Fruit fly (Drosophila melanogaster) whole organism, embryonic: ENCODE results near the gene brat.
A peak's percentile ranks its signal among the peaks of the same experiment; 100 is the strongest.

Source experiments
- Blimp-1 ChIP-seq: fragments of 200-800 bp; sonication (Bioruptor generic); optimal IDR thresholded peaks from 3 replicates; lab custom pipeline; 2018; ENCODE audit warnings: missing biosample characterization, missing genetic modification characterization, mild to moderate bottlenecking, moderate library complexity, missing genetic modification reagents
- CG10274 ChIP-seq: fragments of 200-800 bp; sonication (Bioruptor generic); optimal IDR thresholded peaks from 3 replicates; lab custom pipeline; 2017; ENCODE audit warnings: missing biosample characterization, mild to moderate bottlenecking, missing genetic modification characterization
- CG10431 ChIP-seq: fragments of 200-800 bp; sonication (Bioruptor generic); optimal IDR thresholded peaks from 3 replicates; lab custom pipeline; 2018; ENCODE audit warnings: missing biosample characterization, mild to moderate bottlenecking, missing genetic modification characterization
- CG11085 ChIP-seq: fragments of 200-800 bp; sonication (Bioruptor generic); IDR thresholded peaks from 2 replicates; pipeline ENCODE4 v1.3.6; 2022; ENCODE audit warnings: missing biosample characterization, missing genetic modification characterization
- CG11247 ChIP-seq: fragments of 200-800 bp; sonication (Bioruptor generic); IDR thresholded peaks from 2 replicates; pipeline ENCODE4 v1.3.6; 2022; ENCODE audit warnings: missing biosample characterization, missing genetic modification characterization
- CG12769 ChIP-seq: fragments of 200-800 bp; sonication (Bioruptor generic); optimal IDR thresholded peaks from 2 replicates; lab custom pipeline; 2019; ENCODE audit warnings: missing biosample characterization, mild to moderate bottlenecking, missing genetic modification characterization, moderate library complexity
- CG13894 ChIP-seq: fragments of 200-800 bp; sonication (Bioruptor generic); optimal IDR thresholded peaks from 3 replicates; lab custom pipeline; 2018; ENCODE audit warnings: missing biosample characterization, mild to moderate bottlenecking, missing genetic modification characterization, moderate library complexity
- CG15011 ChIP-seq: fragments of 200-800 bp; sonication (Bioruptor generic); optimal IDR thresholded peaks from 3 replicates; lab custom pipeline; 2018; ENCODE audit warnings: missing biosample characterization, mild to moderate bottlenecking, missing genetic modification characterization
- CG17359 ChIP-seq: fragments of 200-800 bp; sonication (Bioruptor generic); optimal IDR thresholded peaks from 3 replicates; lab custom pipeline; 2018; ENCODE audit warnings: missing biosample characterization, mild to moderate bottlenecking, missing genetic modification characterization, moderate library complexity
- CG17361 ChIP-seq: fragments of 200-800 bp; sonication (Bioruptor generic); IDR thresholded peaks from 3 replicates; pipeline ENCODE4 v1.3.6; 2022; ENCODE audit warnings: missing biosample characterization, missing genetic modification characterization
- CG18262 ChIP-seq: fragments of 200-800 bp; optimal IDR thresholded peaks from 3 replicates; lab custom pipeline; 2019; ENCODE audit warnings: missing biosample characterization, mild to moderate bottlenecking, missing genetic modification characterization, moderate library complexity
- CG2875 ChIP-seq: fragments of 200-800 bp; sonication (Bioruptor generic); optimal IDR thresholded peaks from 2 replicates; lab custom pipeline; 2017; ENCODE audit warnings: missing biosample characterization, mild to moderate bottlenecking, missing genetic modification characterization, missing genetic modification reagents
- CG30431 ChIP-seq: fragments of 200-800 bp; sonication (Bioruptor generic); optimal IDR thresholded peaks from 2 replicates; lab custom pipeline; 2017; ENCODE audit warnings: missing biosample characterization, missing genetic modification characterization
- CG32532 ChIP-seq: fragments of 200-800 bp; sonication (Bioruptor generic); IDR thresholded peaks from 2 replicates; pipeline ENCODE4 v1.3.6; 2022; ENCODE audit warnings: missing biosample characterization, missing genetic modification characterization
- CG32772 ChIP-seq: fragments of 200-800 bp; sonication (Bioruptor generic); IDR thresholded peaks from 2 replicates; pipeline ENCODE4 v1.3.6; 2022; ENCODE audit warnings: missing biosample characterization, missing genetic modification characterization
- CG34376 ChIP-seq: fragments of 200-800 bp; sonication (Bioruptor generic); optimal IDR thresholded peaks from 2 replicates; lab custom pipeline; 2018; ENCODE audit warnings: missing biosample characterization, mild to moderate bottlenecking, missing genetic modification characterization
- CG3847 ChIP-seq: fragments of 200-800 bp; sonication (Bioruptor generic); IDR thresholded peaks from 2 replicates; pipeline ENCODE4 v1.3.6; 2022; ENCODE audit warnings: missing biosample characterization, missing genetic modification characterization
- CG4854 ChIP-seq: fragments of 200-800 bp; sonication (Bioruptor generic); optimal IDR thresholded peaks from 2 replicates; lab custom pipeline; 2016; ENCODE audit warnings: missing biosample characterization, missing genetic modification characterization, inconsistent platforms
- CG7271 ChIP-seq: fragments of 200-800 bp; sonication (Bioruptor generic); optimal IDR thresholded peaks from 2 replicates; lab custom pipeline; 2018; ENCODE audit warnings: missing biosample characterization, mild to moderate bottlenecking, missing genetic modification characterization, moderate library complexity
- CG7963 ChIP-seq: fragments of 200-800 bp; sonication (Bioruptor generic); IDR thresholded peaks from 3 replicates; pipeline ENCODE4 v1.3.6; 2022; ENCODE audit warnings: missing biosample characterization, missing genetic modification characterization; ENCODE audit not compliant: partially characterized antibody
- CG8359 ChIP-seq: fragments of 200-800 bp; sonication (Bioruptor generic); optimal IDR thresholded peaks from 2 replicates; lab custom pipeline; 2017; ENCODE audit warnings: missing biosample characterization, mild to moderate bottlenecking, missing genetic modification characterization, borderline replicate concordance
- Hr3 ChIP-seq: fragments of 200-800 bp; sonication (Bioruptor generic); optimal IDR thresholded peaks from 3 replicates; lab custom pipeline; 2016; ENCODE audit warnings: missing biosample characterization, missing genetic modification characterization
- Hr51 ChIP-seq, 2 experiments: fragments of 200-800 bp; sonication (Bioruptor generic); optimal IDR thresholded peaks; 2 replicates in 1 of 2; 3 replicates in 1 of 2; lab custom pipeline; 2016 to 2018; ENCODE audit warnings: missing biosample characterization in 2 of 2, missing genetic modification characterization in 2 of 2, mild to moderate bottlenecking in 1 of 2, moderate library complexity in 1 of 2
- Meics ChIP-seq: fragments of 200-800 bp; sonication (Bioruptor generic); optimal IDR thresholded peaks from 2 replicates; lab custom pipeline; 2017; ENCODE audit warnings: missing biosample characterization, mild to moderate bottlenecking, missing genetic modification characterization
- PHDP ChIP-seq: fragments of 200-800 bp; sonication (Bioruptor generic); optimal IDR thresholded peaks from 3 replicates; lab custom pipeline; 2018; ENCODE audit warnings: missing biosample characterization, mild to moderate bottlenecking, missing genetic modification characterization, moderate library complexity
- Side ChIP-seq: fragments of 200-800 bp; sonication (Bioruptor generic); optimal IDR thresholded peaks from 2 replicates; lab custom pipeline; 2016; ENCODE audit warnings: missing biosample characterization, missing genetic modification characterization
- Spps ChIP-seq: fragments of 200-800 bp; sonication (Bioruptor generic); optimal IDR thresholded peaks from 2 replicates; lab custom pipeline; 2018; ENCODE audit warnings: missing biosample characterization, mild to moderate bottlenecking, missing genetic modification characterization
- TFAM ChIP-seq: fragments of 200-800 bp; sonication (Bioruptor generic); optimal IDR thresholded peaks from 2 replicates; lab custom pipeline; 2017; ENCODE audit warnings: missing biosample characterization, missing genetic modification characterization, inconsistent platforms
- Tbp ChIP-seq: fragments of >200 bp; optimal IDR thresholded peaks from 2 replicates; lab custom pipeline; 2018; ENCODE audit warnings: missing biosample characterization, missing genetic modification characterization
- ap ChIP-seq: fragments of 200-800 bp; sonication (Bioruptor generic); IDR thresholded peaks from 2 replicates; pipeline ENCODE4 v1.3.6; 2022; ENCODE audit warnings: missing biosample characterization, missing genetic modification characterization
- ash1 ChIP-seq: fragments of 200-800 bp; sonication (Bioruptor generic); optimal IDR thresholded peaks from 2 replicates; lab custom pipeline; 2018; ENCODE audit warnings: missing biosample characterization, mild to moderate bottlenecking, missing genetic modification characterization
- bcd ChIP-seq: fragments of 200-800 bp; sonication (Bioruptor generic); optimal IDR thresholded peaks from 2 replicates; lab custom pipeline; 2017; ENCODE audit warnings: missing biosample characterization, mild to moderate bottlenecking, missing genetic modification characterization
- cwo ChIP-seq: fragments of 200-800 bp; sonication (Bioruptor generic); optimal IDR thresholded peaks from 3 replicates; lab custom pipeline; 2017; ENCODE audit warnings: missing biosample characterization, missing genetic modification characterization, mild to moderate bottlenecking, moderate library complexity, missing genetic modification reagents
- grau ChIP-seq: fragments of 200-800 bp; optimal IDR thresholded peaks from 3 replicates; lab custom pipeline; 2019; ENCODE audit warnings: missing biosample characterization, mild to moderate bottlenecking, missing genetic modification characterization, moderate library complexity
- gro ChIP-seq: fragments of 200-800 bp; sonication (Bioruptor generic); optimal IDR thresholded peaks from 2 replicates; lab custom pipeline; 2016; ENCODE audit warnings: missing biosample characterization, missing genetic modification characterization
- gsb ChIP-seq: fragments of 200-800 bp; sonication (Bioruptor generic); IDR thresholded peaks from 2 replicates; pipeline ENCODE4 v1.3.6; 2022; ENCODE audit warnings: missing biosample characterization, missing genetic modification characterization
- gsb-n ChIP-seq: fragments of 200-800 bp; sonication (Bioruptor generic); optimal IDR thresholded peaks from 3 replicates; lab custom pipeline; 2018; ENCODE audit warnings: missing biosample characterization, mild to moderate bottlenecking, missing genetic modification characterization
- hbn ChIP-seq: fragments of 200-800 bp; sonication (Bioruptor generic); IDR thresholded peaks from 2 replicates; pipeline ENCODE4 v1.3.6; 2022; ENCODE audit warnings: missing biosample characterization, missing genetic modification characterization; ENCODE audit not compliant: partially characterized antibody
- jumu ChIP-seq: fragments of 200-800 bp; sonication (Bioruptor generic); optimal IDR thresholded peaks from 3 replicates; lab custom pipeline; 2016; ENCODE audit warnings: missing biosample characterization, missing genetic modification characterization
- klu ChIP-seq: fragments of 200-800 bp; sonication (Bioruptor generic); IDR thresholded peaks from 2 replicates; pipeline ENCODE4 v1.3.6; 2022; ENCODE audit warnings: missing biosample characterization, missing genetic modification characterization
- lola ChIP-seq, 3 experiments: fragments of >200 bp in 2 of 3; fragments of 200-800 bp in 1 of 3; sonication (Bioruptor generic) in 1 of 3; optimal IDR thresholded peaks; 2 replicates each; lab custom pipeline; 2017 to 2019; ENCODE audit warnings: missing biosample characterization in 3 of 3, missing genetic modification characterization in 3 of 3, mild to moderate bottlenecking in 1 of 3, moderate library complexity in 1 of 3
- maf-S ChIP-seq: fragments of 200-800 bp; sonication (Bioruptor generic); optimal IDR thresholded peaks from 2 replicates; lab custom pipeline; 2016; ENCODE audit warnings: missing biosample characterization, missing genetic modification characterization
- otp ChIP-seq: fragments of 200-800 bp; sonication (Bioruptor generic); IDR thresholded peaks from 3 replicates; pipeline ENCODE4, ENCODE4 v1.3.6; 2022; ENCODE audit warnings: missing biosample characterization, missing genetic modification characterization
- scrt ChIP-seq: fragments of 200-800 bp; sonication (Bioruptor generic); optimal IDR thresholded peaks from 2 replicates; lab custom pipeline; 2018; ENCODE audit warnings: missing biosample characterization, mild to moderate bottlenecking, missing genetic modification characterization, moderate library complexity
- sug ChIP-seq: fragments of 200-800 bp; optimal IDR thresholded peaks from 2 replicates; lab custom pipeline; 2019; ENCODE audit warnings: missing biosample characterization, mild to moderate bottlenecking, missing genetic modification characterization, moderate library complexity
- unpg ChIP-seq: fragments of 200-800 bp; sonication (Bioruptor generic); optimal IDR thresholded peaks from 3 replicates; lab custom pipeline; 2018; ENCODE audit warnings: missing biosample characterization, mild to moderate bottlenecking, missing genetic modification characterization, moderate library complexity
- wdn ChIP-seq: fragments of 200-800 bp; sonication (Bioruptor generic); IDR thresholded peaks from 2 replicates; pipeline ENCODE4 v1.3.6; 2022; ENCODE audit warnings: missing biosample characterization, missing genetic modification characterization
- yki ChIP-seq: fragments of >200 bp; optimal IDR thresholded peaks from 3 replicates; lab custom pipeline; 2018

The brat gene

DNA sequence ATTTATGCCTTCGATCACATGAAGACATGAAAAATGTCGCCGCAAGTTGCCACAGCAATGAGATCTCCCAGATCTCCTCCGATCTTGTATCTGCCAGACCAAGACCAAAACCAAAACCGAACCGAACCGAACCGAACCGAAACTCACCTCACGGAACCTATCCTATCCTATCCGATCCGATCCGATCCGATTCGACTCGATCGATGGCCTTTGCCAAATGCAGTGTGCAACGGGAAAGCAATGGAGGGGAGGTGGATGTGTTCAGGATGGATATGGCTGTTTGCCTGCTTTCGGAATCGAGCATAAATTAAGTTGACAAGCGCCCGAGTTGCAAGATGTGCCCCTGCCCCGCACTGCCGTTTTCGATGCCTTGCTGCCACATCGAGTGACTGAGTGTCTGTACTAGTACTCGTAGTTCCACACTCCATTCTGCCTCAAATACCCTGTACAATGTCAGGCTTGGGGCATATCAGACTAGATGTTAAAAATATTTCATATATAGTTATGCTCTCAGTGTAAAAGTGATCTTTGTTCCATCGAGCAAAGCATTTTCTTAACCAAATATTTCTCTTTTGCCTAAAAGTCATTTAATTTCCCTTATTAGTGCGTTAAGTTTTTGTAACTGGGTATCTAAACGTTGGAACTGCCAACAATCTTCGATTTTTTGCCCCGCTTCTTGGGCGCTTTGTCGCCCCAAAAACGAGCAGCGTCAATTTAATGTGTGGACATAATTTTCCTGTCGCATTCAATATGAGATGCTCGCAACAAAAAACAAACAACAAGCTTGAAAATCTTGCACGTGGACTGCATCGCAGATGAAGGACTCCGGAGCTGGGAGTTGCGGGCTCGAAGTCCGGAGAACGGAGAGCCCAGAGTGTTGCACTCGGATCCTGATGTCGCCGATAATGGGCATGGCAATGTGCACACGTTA, 92.6 kb downstream of the brat start (continued):
- TF ChIP-seq bcd (GFP tag; lab: Kevin White, UChicago) (peak; percentile 77), CG7271 (peak; percentile 44), CG32532 (GFP tag; lab: Robert Waterston, UW) (no peak), sug (no peak), ap (GFP tag; lab: Robert Waterston, UW) (peak; percentile 70), CG2875 (GFP tag; lab: Kevin White, UChicago) (peak; percentile 74), CG4854 (GFP tag; lab: Kevin White, UChicago) (peak; percentile 67), Side (peak; percentile 66), klu (GFP tag; lab: Robert Waterston, UW) (peak; percentile 57; the same call in 1 of the 2 replicates), jumu (peak; percentile 82), Hr3 (peak; percentile 83), gro (no peak), cwo (GFP tag; lab: Kevin White, UChicago) (no peak), grau (tag; lab: Kevin White, UChicago) (peak; percentile 78), CG11085 (GFP tag; lab: Robert Waterston, UW) (no peak), CG18262 (tag; lab: Kevin White, UChicago) (peak; percentile 90), PHDP (tag; lab: Kevin White, UChicago) (peak; percentile 75), Tbp (GFP tag; lab: Kevin White, UChicago) (no peak), unpg (GFP tag; lab: Kevin White, UChicago) (peak; percentile 86), CG13894 (tag; lab: Kevin White, UChicago) (no peak), wdn (no peak), yki (lab: Kevin White, UChicago) (no peak), CG8359 (GFP tag; lab: Kevin White, UChicago) (peak; percentile 52), scrt (no peak), CG12769 (peak; percentile 53), lola (GFP tag; optimal IDR thresholded peaks at IDR 0.05; lab: Kevin White, UChicago) (peak in 1 of 3 experiments; percentile 87), CG11247 (GFP tag; lab: Robert Waterston, UW) (no peak), TFAM (GFP tag; lab: Kevin White, UChicago) (no peak), CG17361 (GFP tag; lab: Robert Waterston, UW) (peak; percentile 84), maf-S (GFP tag; lab: Kevin White, UChicago) (peak; percentile 19), CG10431 (peak; percentile 17), CG30431 (GFP tag; lab: Kevin White, UChicago) (peak; percentile 81), CG17359 (tag; lab: Kevin White, UChicago) (peak; percentile 64), CG32772 (peak; percentile 83), Spps (tag; lab: Kevin White, UChicago) (peak; percentile 72), Hr51 (GFP tag; optimal IDR thresholded peaks at IDR 0.05; lab: Kevin White, UChicago) (peak; percentile 63 to 69), ash1 (GFP tag; lab: Kevin White, UChicago) (no peak), CG10274 (no peak), Blimp-1 (GFP tag; lab: Kevin White, UChicago) (peak; percentile 83), otp (GFP tag; lab: Robert Waterston, UW) (peak; percentile 85), hbn (GFP tag; lab: Robert Waterston, UW) (no peak), gsb (GFP tag; lab: Robert Waterston, UW) (no peak), CG3847 (GFP tag; lab: Robert Waterston, UW) (peak; percentile 17; the same call in 1 of the 2 replicates), Meics (GFP tag; lab: Kevin White, UChicago) (no peak), CG15011 (GFP tag; lab: Kevin White, UChicago) (no peak), CG34376 (GFP tag; lab: Kevin White, UChicago) (no peak), CG7963 (GFP tag; lab: Robert Waterston, UW) (no peak), gsb-n (peak; percentile 86)
